Fruit fly (Drosophila melanogaster): ENCODE results near the gene Pcyt1.

Pcyt1 gene

dm6 chr3L:1536487-1537337, 9.2 kb upstream of the Pcyt1 start, which contains the start of the genes CG12091 and pns:
TSS of gene CG12091 (minus strand) at chr3L:1536835.
TSS of gene pns (plus strand) at chr3L:1537137.
- peak; percentile 59 for TF ChIP-seq Crg-1 (GFP tag; optimal IDR thresholded peaks at IDR 0.05)
- peak; percentile 80 for TF ChIP-seq toe (GFP tag; optimal IDR thresholded peaks at IDR 0.05)
- peak; percentile 57 for TF ChIP-seq Hr96 (GFP tag; optimal IDR thresholded peaks at IDR 0.05)
- TF ChIP-seq bab1 (GFP tag; optimal IDR thresholded peaks at IDR 0.05): peak; percentile 63
- peak; percentile 24 for TF ChIP-seq CG12768 (GFP tag; optimal IDR thresholded peaks at IDR 0.05)
- TF ChIP-seq kay (GFP tag; ENCODE audit: borderline replicate concordance): no peak
- TF ChIP-seq cic (GFP tag; optimal IDR thresholded peaks at IDR 0.05): peak; percentile 40
- TF ChIP-seq CG33017 (tag; optimal IDR thresholded peaks at IDR 0.05): no peak
- TF ChIP-seq CG7101 (tag; optimal IDR thresholded peaks at IDR 0.05): peak; percentile 41
- peak; percentile 67 for TF ChIP-seq ovo (GFP tag; optimal IDR thresholded peaks at IDR 0.05)
- peak; percentile 72 for TF ChIP-seq pad (GFP tag; optimal IDR thresholded peaks at IDR 0.05)
- TF ChIP-seq cnc (optimal IDR thresholded peaks at IDR 0.05): no peak
- peak; percentile 50 for TF ChIP-seq CG1620 (GFP tag; optimal IDR thresholded peaks at IDR 0.05)
- peak; percentile 50 for TF ChIP-seq CG11617 (GFP tag; optimal IDR thresholded peaks at IDR 0.05)
- TF ChIP-seq tj (GFP tag; optimal IDR thresholded peaks at IDR 0.05): peak; percentile 28
- TF ChIP-seq CG14711 (tag; optimal IDR thresholded peaks at IDR 0.05): peak; percentile 45
- peak; percentile 59 for TF ChIP-seq CG7045 (GFP tag; optimal IDR thresholded peaks at IDR 0.05)
- TF ChIP-seq Clk (GFP tag; optimal IDR thresholded peaks at IDR 0.05): peak; percentile 46
- TF ChIP-seq CG5204 (GFP tag; optimal IDR thresholded peaks at IDR 0.05): no peak
- TF ChIP-seq Mnt (GFP tag; optimal IDR thresholded peaks at IDR 0.05): peak; percentile 60

- TF ChIP-seq Clk (GFP tag; optimal IDR thresholded peaks at IDR 0.05) (no peak), ovo (GFP tag; optimal IDR thresholded peaks at IDR 0.05) (peak; percentile 88)
These were observed 8.5 kb upstream of the Pcyt1 start for dm6 chr3L:1537353-1537752.

- TF ChIP-seq kay (GFP tag; ENCODE audit: borderline replicate concordance): no peak
- peak; percentile 7 for TF ChIP-seq cic (GFP tag; optimal IDR thresholded peaks at IDR 0.05)
These were observed 7.5 kb upstream of the Pcyt1 start for dm6 chr3L:1538314-1538854.

dm6 chr3L:1546349-1547116, 641 bp downstream of the Pcyt1 start:
- TF ChIP-seq CG33017 (tag; optimal IDR thresholded peaks at IDR 0.05): peak; percentile 45
- peak in 1 of 2 experiments; percentile 6 for TF ChIP-seq cnc (optimal IDR thresholded peaks at IDR 0.05)
- peak; percentile 92 for TF ChIP-seq CG12768 (GFP tag; optimal IDR thresholded peaks at IDR 0.05)
- peak; percentile 40 for TF ChIP-seq Hr96 (GFP tag; optimal IDR thresholded peaks at IDR 0.05)
- TF ChIP-seq CG5204 (GFP tag; optimal IDR thresholded peaks at IDR 0.05): no peak
- TF ChIP-seq CG7101 (tag; optimal IDR thresholded peaks at IDR 0.05): peak; percentile 48
- peak; percentile 49 for TF ChIP-seq tj (GFP tag; optimal IDR thresholded peaks at IDR 0.05)
- peak; percentile 92 for TF ChIP-seq pad (GFP tag; optimal IDR thresholded peaks at IDR 0.05)
- peak; percentile 47 for TF ChIP-seq cic (GFP tag; optimal IDR thresholded peaks at IDR 0.05)
- peak; percentile 91 for TF ChIP-seq bab1 (GFP tag; optimal IDR thresholded peaks at IDR 0.05)
- TF ChIP-seq CG1620 (GFP tag; optimal IDR thresholded peaks at IDR 0.05): peak; percentile 56
- TF ChIP-seq Mnt (GFP tag; optimal IDR thresholded peaks at IDR 0.05): peak; percentile 32
- TF ChIP-seq CG11617 (GFP tag; optimal IDR thresholded peaks at IDR 0.05): peak; percentile 42
- TF ChIP-seq CG14711 (tag; optimal IDR thresholded peaks at IDR 0.05): peak; percentile 66
- TF ChIP-seq ovo (GFP tag; optimal IDR thresholded peaks at IDR 0.05): peak; percentile 70
- peak; percentile 88 for TF ChIP-seq CG7045 (GFP tag; optimal IDR thresholded peaks at IDR 0.05)
- peak; percentile 19 for TF ChIP-seq Crg-1 (GFP tag; optimal IDR thresholded peaks at IDR 0.05)
- TF ChIP-seq Clk (GFP tag; optimal IDR thresholded peaks at IDR 0.05): no peak
- TF ChIP-seq kay (GFP tag; ENCODE audit: borderline replicate concordance): no peak
- TF ChIP-seq toe (GFP tag; optimal IDR thresholded peaks at IDR 0.05): no peak

dm6 chr3L:1547117-1547507, 1.2 kb downstream of the Pcyt1 start:
- TF ChIP-seq pad (GFP tag; optimal IDR thresholded peaks at IDR 0.05): no peak
- TF ChIP-seq CG14711 (tag; optimal IDR thresholded peaks at IDR 0.05): no peak
- TF ChIP-seq kay (GFP tag; ENCODE audit: borderline replicate concordance): no peak
- no peak for TF ChIP-seq cic (GFP tag; optimal IDR thresholded peaks at IDR 0.05)
- TF ChIP-seq CG11617 (GFP tag; optimal IDR thresholded peaks at IDR 0.05): no peak
- no peak for TF ChIP-seq CG7101 (tag; optimal IDR thresholded peaks at IDR 0.05)
- no peak for TF ChIP-seq CG1620 (GFP tag; optimal IDR thresholded peaks at IDR 0.05)
- TF ChIP-seq tj (GFP tag; optimal IDR thresholded peaks at IDR 0.05): no peak
- TF ChIP-seq CG12768 (GFP tag; optimal IDR thresholded peaks at IDR 0.05): no peak
- no peak for TF ChIP-seq bab1 (GFP tag; optimal IDR thresholded peaks at IDR 0.05)
- no peak for TF ChIP-seq Clk (GFP tag; optimal IDR thresholded peaks at IDR 0.05)
- TF ChIP-seq ovo (GFP tag; optimal IDR thresholded peaks at IDR 0.05): no peak
- no peak for TF ChIP-seq Crg-1 (GFP tag; optimal IDR thresholded peaks at IDR 0.05)
- TF ChIP-seq CG33017 (tag; optimal IDR thresholded peaks at IDR 0.05): no peak
- no peak for TF ChIP-seq Mnt (GFP tag; optimal IDR thresholded peaks at IDR 0.05)
- TF ChIP-seq cnc (optimal IDR thresholded peaks at IDR 0.05): no peak
